Worm (Caenorhabditis elegans): ENCODE measurements around the gene Y105C5B.15.

- TF ChIP-seq nhr-237 (tag; optimal IDR thresholded peaks at IDR 0.05) (no peak), elt-1 (tag; optimal IDR thresholded peaks at IDR 0.05) (no peak), ceh-16 (tag; optimal IDR thresholded peaks at IDR 0.05) (no peak), ceh-28 (tag; optimal IDR thresholded peaks at IDR 0.05) (no peak), zag-1 (tag; optimal IDR thresholded peaks at IDR 0.05) (no peak), nfya-1 (tag; optimal IDR thresholded peaks at IDR 0.05; ENCODE audit: insufficient read depth) (no peak), ama-1 (optimal IDR thresholded peaks at IDR 0.05) (no peak), snpc-4 (tag; optimal IDR thresholded peaks at IDR 0.05) (no peak), elt-3 (tag; optimal IDR thresholded peaks at IDR 0.05) (no peak), ceh-82 (tag; optimal IDR thresholded peaks at IDR 0.05) (no peak), fkh-10 (GFP tag; optimal IDR thresholded peaks at IDR 0.05) (no peak), lin-15B (tag; optimal IDR thresholded peaks at IDR 0.05) (no peak), nhr-77 (tag; optimal IDR thresholded peaks at IDR 0.05) (no peak)
Measured at ce11 chrIV:15941403-15941802, 10.3 kb upstream of the Y105C5B.15 start, which contains the start of gene Y105C5B.11.
